Fruit fly (Drosophila melanogaster) whole organism, wandering third instar larva: ENCODE results near the gene RabX6.

Source experiments
- CG32264 ChIP-seq: fragments of 200-800 bp; sonication (Bioruptor generic); optimal IDR thresholded peaks from 2 replicates; lab custom pipeline; 2016; ENCODE audit warnings: missing biosample characterization, missing genetic modification characterization
- CG9705 ChIP-seq: fragments of 200-800 bp; sonication (Bioruptor generic); optimal IDR thresholded peaks from 2 replicates; lab custom pipeline; 2018; ENCODE audit warnings: missing biosample characterization, mild to moderate bottlenecking, missing genetic modification characterization
- CrebA ChIP-seq: fragments of 200-800 bp; sonication (Bioruptor generic); optimal IDR thresholded peaks from 2 replicates; lab custom pipeline; 2016; ENCODE audit warnings: missing biosample characterization, mild to moderate bottlenecking, missing genetic modification characterization, borderline replicate concordance
- Dfd ChIP-seq: fragments of >200 bp; optimal IDR thresholded peaks from 2 replicates; lab custom pipeline; 2017; ENCODE audit warnings: missing biosample characterization, missing genetic modification characterization
- Dif ChIP-seq: fragments of 200-275, 200-300 bp; sonication (Bioruptor generic); optimal IDR thresholded peaks from 2 replicates; lab custom pipeline; 2018; ENCODE audit warnings: missing biosample characterization, missing genetic modification characterization; ENCODE audit not compliant: partially characterized antibody
- GATAd ChIP-seq: sonication (Bioruptor generic); optimal IDR thresholded peaks from 2 replicates; lab custom pipeline; 2016; ENCODE audit warnings: missing biosample characterization, missing genetic modification characterization
- HLH106 ChIP-seq: fragments of 200-800 bp; optimal IDR thresholded peaks from 3 replicates; lab custom pipeline; 2019; ENCODE audit warnings: missing biosample characterization, mild to moderate bottlenecking, missing genetic modification characterization, moderate library complexity
- Hnf4 ChIP-seq: fragments of 200-800 bp; sonication (Bioruptor generic); optimal IDR thresholded peaks from 2 replicates; lab custom pipeline; 2016; ENCODE audit warnings: missing biosample characterization, mild to moderate bottlenecking, missing genetic modification characterization
- Hr78 ChIP-seq: fragments of >200 bp; optimal IDR thresholded peaks from 2 replicates; lab custom pipeline; 2017; ENCODE audit warnings: missing biosample characterization, missing genetic modification characterization
- Hr83 ChIP-seq: fragments of 200-300 bp; sonication (Bioruptor generic); optimal IDR thresholded peaks from 2 replicates; lab custom pipeline; 2016; ENCODE audit warnings: missing biosample characterization, mild to moderate bottlenecking, missing genetic modification characterization, moderate library complexity; ENCODE audit not compliant: poor library complexity, severe bottlenecking
- Jra ChIP-seq: sonication (Bioruptor generic); optimal IDR thresholded peaks from 2 replicates; lab custom pipeline; 2016; ENCODE audit warnings: missing biosample characterization, missing genetic modification characterization
- Myc ChIP-seq: fragments of >200 bp; optimal IDR thresholded peaks from 2 replicates; lab custom pipeline; 2017
- N ChIP-seq: fragments of >200 bp; optimal IDR thresholded peaks from 2 replicates; lab custom pipeline; 2018; ENCODE audit warnings: missing biosample characterization, missing external identifiers, missing genetic modification characterization
- OdsH ChIP-seq: fragments of 200-800 bp; sonication (Bioruptor generic); optimal IDR thresholded peaks from 2 replicates; lab custom pipeline; 2016; ENCODE audit warnings: missing biosample characterization, mild to moderate bottlenecking, missing genetic modification characterization
- Vsx2 ChIP-seq: fragments of 200-300, 225-300 bp; sonication (Bioruptor generic); optimal IDR thresholded peaks from 2 replicates; lab custom pipeline; 2018; ENCODE audit warnings: missing biosample characterization, missing genetic modification characterization; ENCODE audit not compliant: partially characterized antibody
- br ChIP-seq: fragments of 200-800 bp; sonication (Bioruptor generic); optimal IDR thresholded peaks from 2 replicates; lab custom pipeline; 2016; ENCODE audit warnings: missing biosample characterization, missing genetic modification characterization
- brk ChIP-seq: fragments of 200-800 bp; sonication (Bioruptor generic); optimal IDR thresholded peaks from 2 replicates; lab custom pipeline; 2016; ENCODE audit warnings: missing biosample characterization, mild to moderate bottlenecking, missing genetic modification characterization
- dl ChIP-seq, 2 experiments: fragments of 175-275, 200-275 bp in 1 of 2; fragments of 200-275 bp in 1 of 2; sonication (Bioruptor generic); optimal IDR thresholded peaks; lab custom pipeline; 2018; ENCODE audit warnings: mild to moderate bottlenecking in 2 of 2, missing biosample characterization in 2 of 2, missing genetic modification characterization in 2 of 2, moderate library complexity in 2 of 2; ENCODE audit not compliant: partially characterized antibody in 2 of 2, insufficient read depth in 1 of 2
- dmrt93B ChIP-seq: fragments of 200-800 bp; sonication (Bioruptor generic); optimal IDR thresholded peaks from 2 replicates; lab custom pipeline; 2018; ENCODE audit warnings: missing biosample characterization, mild to moderate bottlenecking, missing genetic modification characterization
- dsf ChIP-seq: sonication (Bioruptor generic); optimal IDR thresholded peaks from 2 replicates; lab custom pipeline; 2016; ENCODE audit warnings: missing biosample characterization, missing genetic modification characterization, borderline replicate concordance
- ey ChIP-seq: fragments of 200-800 bp; sonication (Bioruptor generic); optimal IDR thresholded peaks from 2 replicates; lab custom pipeline; 2016; ENCODE audit warnings: missing biosample characterization, missing genetic modification characterization
- foxo ChIP-seq, 2 experiments: fragments of 200-800 bp; sonication (Bioruptor generic); optimal IDR thresholded peaks; 2 replicates in 1 of 2; 3 replicates in 1 of 2; lab custom pipeline; 2016 to 2017; ENCODE audit warnings: missing biosample characterization in 2 of 2, missing genetic modification characterization in 2 of 2
- fru ChIP-seq: fragments of 200-800 bp; sonication (Bioruptor generic); optimal IDR thresholded peaks from 3 replicates; lab custom pipeline; 2016; ENCODE audit warnings: missing biosample characterization, mild to moderate bottlenecking, missing genetic modification characterization
- h ChIP-seq: fragments of 200-800 bp; sonication (Bioruptor generic); optimal IDR thresholded peaks from 3 replicates; lab custom pipeline; 2016; ENCODE audit warnings: missing biosample characterization, mild to moderate bottlenecking, missing genetic modification characterization
- jim ChIP-seq: fragments of 175-275, 200-325 bp; sonication (Bioruptor generic); optimal IDR thresholded peaks from 2 replicates; lab custom pipeline; 2016; ENCODE audit warnings: missing biosample characterization, mild to moderate bottlenecking, missing genetic modification characterization
- pan ChIP-seq: fragments of >200 bp; optimal IDR thresholded peaks from 2 replicates; lab custom pipeline; 2017
- psq ChIP-seq: fragments of 200-800 bp; sonication (Bioruptor generic); optimal IDR thresholded peaks from 3 replicates; lab custom pipeline; 2017; ENCODE audit warnings: missing biosample characterization, mild to moderate bottlenecking, missing genetic modification characterization, moderate library complexity
- rgr ChIP-seq: fragments of 200-800 bp; sonication (Bioruptor generic); optimal IDR thresholded peaks from 3 replicates; lab custom pipeline; 2016; ENCODE audit warnings: missing biosample characterization, mild to moderate bottlenecking, missing genetic modification characterization
- sage ChIP-seq: fragments of 200-800 bp; sonication (Bioruptor generic); optimal IDR thresholded peaks from 2 replicates; lab custom pipeline; 2016; ENCODE audit warnings: missing biosample characterization, mild to moderate bottlenecking, missing genetic modification characterization
- sv ChIP-seq: fragments of 200-800 bp; sonication (Bioruptor generic); optimal IDR thresholded peaks from 3 replicates; lab custom pipeline; 2016; ENCODE audit warnings: missing biosample characterization, missing genetic modification characterization
- tai ChIP-seq: sonication (Bioruptor generic); optimal IDR thresholded peaks from 2 replicates; lab custom pipeline; 2016; ENCODE audit warnings: missing biosample characterization, missing genetic modification characterization
- woc ChIP-seq: sonication (Bioruptor generic); optimal IDR thresholded peaks from 2 replicates; lab custom pipeline; 2016; ENCODE audit warnings: missing biosample characterization, mild to moderate bottlenecking, missing genetic modification characterization

RabX6 gene

DNA sequence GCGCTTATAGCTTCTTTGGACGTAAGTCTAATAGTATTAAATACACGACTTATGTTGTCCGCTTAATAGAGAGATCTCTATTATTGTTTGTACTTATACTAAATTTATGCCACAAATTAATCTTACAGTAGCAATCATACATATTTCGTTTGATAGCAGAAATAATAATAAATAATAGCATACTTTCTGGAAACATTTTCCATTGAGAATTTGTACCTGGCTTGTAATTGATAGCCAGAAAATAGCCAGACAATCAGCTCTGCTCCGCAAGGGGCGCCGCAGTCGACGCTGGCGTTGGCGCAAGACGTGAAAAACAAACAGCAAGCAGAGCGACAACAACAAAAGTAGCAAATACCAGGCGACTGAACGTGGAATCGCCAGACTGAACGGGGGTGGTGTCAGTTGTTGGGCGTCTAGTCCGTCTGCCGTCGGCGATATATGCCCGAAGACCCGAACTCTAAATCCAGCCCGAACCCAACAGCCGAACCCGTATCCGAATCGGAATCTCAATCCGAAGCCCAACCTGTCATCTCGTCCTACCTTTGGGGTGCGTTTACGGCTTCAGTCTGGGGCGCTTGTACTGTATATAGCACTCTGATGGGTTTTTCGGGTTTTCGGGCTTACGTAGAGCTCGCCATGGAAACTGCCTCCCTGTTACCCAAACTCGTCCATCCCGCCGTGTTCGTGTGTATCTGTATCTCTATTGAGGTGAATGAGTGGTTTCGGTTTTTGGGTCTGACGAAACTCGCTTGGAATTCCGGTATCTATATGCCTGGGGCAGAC is 9.2 kb downstream of the RabX6 start (continued):
- TF ChIP-seq Vsx2 (no peak), pan (lab: Kevin White, UChicago) (no peak), foxo (GFP tag; optimal IDR thresholded peaks at IDR 0.05; lab: Kevin White, UChicago) (peak in 1 of 2 experiments; percentile 59), dsf (GFP tag; lab: Kevin White, UChicago) (no peak), woc (GFP tag; lab: Kevin White, UChicago) (peak; percentile 83), jim (no peak), brk (GFP tag; lab: Kevin White, UChicago) (no peak), Hnf4 (GFP tag; lab: Kevin White, UChicago) (no peak), Dif (no peak), CrebA (GFP tag; lab: Kevin White, UChicago) (no peak), tai (GFP tag; lab: Kevin White, UChicago) (no peak), GATAd (GFP tag; lab: Kevin White, UChicago) (no peak), psq (peak; percentile 32), sv (peak; percentile 33), N (GFP tag; lab: Kevin White, UChicago) (no peak)

DNA sequence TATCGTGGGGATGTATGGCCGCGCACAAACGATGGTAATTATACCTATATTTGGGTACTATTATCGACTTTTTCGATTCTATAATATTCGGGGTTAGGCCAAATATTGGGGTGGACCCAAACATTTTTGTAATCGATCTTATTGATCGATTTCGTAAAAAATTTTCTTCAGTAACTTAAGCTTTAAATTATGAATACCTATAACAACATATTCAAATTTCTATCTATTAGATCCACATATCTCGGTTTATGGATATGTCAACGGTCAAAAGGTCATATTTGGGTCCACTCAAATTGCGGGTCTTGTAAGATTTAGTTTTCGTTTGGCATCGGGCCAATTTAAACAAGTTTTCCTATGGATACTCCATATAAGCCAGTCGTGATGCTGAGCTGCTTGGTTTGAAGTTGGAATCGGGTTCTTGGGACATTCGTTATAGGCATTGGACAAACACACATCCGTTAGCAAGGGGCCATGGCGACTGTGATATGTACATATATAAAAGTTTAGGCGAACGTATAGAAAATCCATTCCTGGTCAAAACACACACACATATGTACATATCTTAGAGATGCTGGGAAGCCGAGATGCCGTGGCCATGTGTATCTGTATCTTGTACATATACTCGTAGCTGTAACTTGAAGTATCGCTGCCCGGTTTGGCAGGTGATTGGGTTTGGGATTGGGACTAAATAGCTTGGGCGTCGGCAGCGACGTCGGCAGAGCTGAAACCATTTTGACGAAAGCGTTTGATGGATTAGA is 10.0 kb downstream of the RabX6 start:
- TF ChIP-seq pan (lab: Kevin White, UChicago) (no peak), ey (GFP tag; lab: Kevin White, UChicago) (peak; percentile 12), foxo (GFP tag; optimal IDR thresholded peaks at IDR 0.05; lab: Kevin White, UChicago) (peak in 1 of 2 experiments; percentile 12), sv (peak; percentile 35), CG9705 (GFP tag; lab: Kevin White, UChicago) (no peak), rgr (GFP tag; lab: Kevin White, UChicago) (peak; percentile 12), OdsH (GFP tag; lab: Kevin White, UChicago) (no peak), HLH106 (peak; percentile 29)

DNA sequence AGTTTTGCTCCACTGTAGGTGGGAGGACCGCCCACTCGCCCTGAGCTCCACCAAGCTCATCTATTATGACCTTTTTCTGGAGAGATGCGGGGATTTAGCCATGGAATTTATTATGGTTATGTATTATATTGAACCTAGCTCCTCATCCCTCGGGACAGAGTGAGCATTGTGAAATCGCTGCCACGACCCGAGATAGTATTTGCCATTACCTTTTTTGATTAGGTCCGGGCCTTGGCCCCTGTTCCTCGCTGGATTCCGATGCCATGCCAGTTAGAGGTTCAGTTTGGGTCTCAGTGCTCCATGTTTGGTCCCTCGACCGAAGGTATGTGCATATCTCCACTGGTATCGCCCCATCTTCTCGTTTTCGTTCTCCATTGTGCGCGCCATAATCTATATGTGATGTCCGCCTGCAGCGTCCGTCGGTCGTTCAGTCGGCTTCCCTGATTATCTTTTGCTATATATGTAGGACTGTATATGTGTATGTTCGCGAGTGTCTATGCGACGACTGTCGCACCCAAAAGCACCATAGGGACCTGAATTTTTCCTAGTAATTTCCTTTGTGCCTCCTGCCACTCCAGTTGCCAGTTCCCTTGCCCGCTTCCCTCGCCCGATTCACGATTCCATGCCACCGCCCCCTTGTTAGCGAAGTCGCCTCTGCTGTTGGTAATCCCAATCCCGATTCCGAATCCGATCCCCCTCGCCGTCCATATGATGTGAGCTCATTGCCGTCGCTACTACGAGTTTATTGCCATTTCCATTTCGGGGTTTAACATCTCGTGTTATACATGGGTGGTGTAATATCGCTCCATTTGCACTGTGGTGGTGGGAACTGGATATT is 11.7 kb downstream of the RabX6 start:
- no peak for TF ChIP-seq jim
- TF ChIP-seq CG9705 (GFP tag; lab: Kevin White, UChicago), result no peak
- no peak for TF ChIP-seq dl (GFP tag; optimal IDR thresholded peaks at IDR 0.05; lab: Kevin White, UChicago; ENCODE audit: insufficient read depth in 1 of 2, partially characterized antibody in 2 of 2)
- no peak for TF ChIP-seq brk (GFP tag; lab: Kevin White, UChicago)
- no peak for TF ChIP-seq woc (GFP tag; lab: Kevin White, UChicago)
- TF ChIP-seq Vsx2, result no peak
- no peak for TF ChIP-seq HLH106
- TF ChIP-seq fru (GFP tag; lab: Kevin White, UChicago), result no peak
- no peak for TF ChIP-seq dmrt93B (GFP tag; lab: Kevin White, UChicago)
- TF ChIP-seq CG32264, result no peak
- no peak for TF ChIP-seq foxo (GFP tag; optimal IDR thresholded peaks at IDR 0.05; lab: Kevin White, UChicago)
- TF ChIP-seq tai (GFP tag; lab: Kevin White, UChicago), result no peak
- no peak for TF ChIP-seq dsf (GFP tag; lab: Kevin White, UChicago)
- TF ChIP-seq br (GFP tag; lab: Kevin White, UChicago), result no peak
- no peak for TF ChIP-seq sv
- TF ChIP-seq ey (GFP tag; lab: Kevin White, UChicago), result no peak
- TF ChIP-seq rgr (GFP tag; lab: Kevin White, UChicago), result no peak
- no peak for TF ChIP-seq psq
- no peak for TF ChIP-seq h (GFP tag; lab: Kevin White, UChicago)

DNA sequence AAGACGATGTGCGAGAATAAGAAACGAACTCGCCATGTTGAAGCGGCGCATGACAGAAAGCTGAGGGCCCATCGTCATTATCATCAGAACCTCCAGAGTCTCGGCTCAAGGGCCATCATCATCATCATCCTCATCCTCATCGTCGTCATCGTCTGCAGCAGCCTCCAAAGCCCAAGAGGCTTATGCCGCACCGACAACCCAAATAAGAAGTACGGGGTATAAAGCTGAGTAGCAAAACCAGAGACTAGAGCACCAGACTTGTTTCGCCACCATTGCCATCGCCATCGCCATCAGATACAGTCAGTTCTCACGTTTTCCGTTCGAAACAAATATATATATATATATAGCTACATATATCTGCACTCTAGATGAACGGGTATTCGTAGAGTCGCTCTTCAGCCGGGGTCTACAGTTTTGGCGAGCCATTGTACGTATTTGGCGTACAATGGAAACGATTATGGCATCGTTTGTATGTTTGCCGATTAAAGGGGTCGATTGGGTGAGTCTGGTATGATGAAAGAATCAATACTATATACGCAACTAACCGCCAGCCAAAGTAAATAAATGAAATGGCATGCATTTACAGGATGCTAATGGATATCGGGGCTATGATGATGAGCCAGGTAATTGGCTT is 13.0 kb downstream of the RabX6 start:
- TF ChIP-seq Myc (lab: Kevin White, UChicago) (no peak), pan (lab: Kevin White, UChicago) (no peak), jim (no peak), h (GFP tag; lab: Kevin White, UChicago) (no peak), N (GFP tag; lab: Kevin White, UChicago) (no peak), sage (GFP tag; lab: Kevin White, UChicago) (no peak), Jra (GFP tag; lab: Kevin White, UChicago) (no peak), Hr78 (GFP tag; lab: Kevin White, UChicago) (no peak), brk (GFP tag; lab: Kevin White, UChicago) (no peak), dl (GFP tag; optimal IDR thresholded peaks at IDR 0.05; lab: Kevin White, UChicago; ENCODE audit: insufficient read depth in 1 of 2, partially characterized antibody in 2 of 2) (no peak), sv (no peak), Dfd (GFP tag; lab: Kevin White, UChicago) (no peak), foxo (GFP tag; optimal IDR thresholded peaks at IDR 0.05; lab: Kevin White, UChicago) (no peak), fru (GFP tag; lab: Kevin White, UChicago) (no peak), Hr83 (GFP tag; lab: Kevin White, UChicago) (no peak)
